Worm (Caenorhabditis elegans) whole organism, midembryonic: ENCODE data around the gene col-73.

Source experiments
- T22C8.4 ChIP-seq: fragments of 200-800 bp; sonication (Bioruptor generic); IDR thresholded peaks from 2 replicates; pipeline ENCODE4 v1.3.6; 2022; ENCODE audit warnings: missing genetic modification characterization, missing compliant biosample characterization
- flt-1 ChIP-seq: fragments of 200-800 bp; sonication (Bioruptor generic); IDR thresholded peaks from 2 replicates; pipeline ENCODE4 v1.3.6; 2022; ENCODE audit warnings: missing genetic modification characterization, missing compliant biosample characterization
- klf-2 ChIP-seq: fragments of 200-800 bp; sonication (Bioruptor generic); conservative IDR thresholded peaks from 2 replicates; pipeline ENCODE4 v1.3.6; 2022; ENCODE audit warnings: missing genetic modification reagents, missing genetic modification characterization, missing compliant biosample characterization

DNA sequence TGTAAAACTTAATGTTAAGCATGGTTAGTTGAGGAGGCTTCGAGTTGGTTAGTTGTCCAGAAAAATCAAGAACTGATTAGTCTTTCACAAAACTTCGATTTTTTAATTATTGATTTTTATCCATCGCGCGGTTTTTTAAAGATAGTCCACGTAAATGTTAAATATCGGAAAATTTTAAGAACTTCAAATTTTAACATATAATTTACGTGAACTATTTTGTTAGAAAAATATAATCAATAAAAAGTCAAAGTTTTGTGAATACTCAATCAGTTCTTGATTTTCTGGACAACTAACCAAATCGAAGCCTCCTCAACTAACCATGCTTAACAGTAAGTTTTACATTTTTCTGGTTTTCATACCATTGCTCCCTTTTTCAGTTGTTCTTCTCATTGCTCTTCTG lies 38.2 kb downstream of the col-73 start, which contains the start of the genes C33F10.11 and C33F10.1:
- TF ChIP-seq flt-1 (GFP tag; lab: Robert Waterston, UW) = no peak
- no peak for TF ChIP-seq klf-2
- TF ChIP-seq T22C8.4 (GFP tag; lab: Robert Waterston, UW) = no peak
